Fruit fly (Drosophila melanogaster) whole organism, prepupa: ENCODE measurements around the gene ppk18.

Source experiments
- Blimp-1 ChIP-seq: fragments of 200-800 bp; sonication (Bioruptor generic); optimal IDR thresholded peaks from 3 replicates; lab custom pipeline; 2017; ENCODE audit warnings: missing biosample characterization, missing genetic modification characterization, mild to moderate bottlenecking, moderate library complexity, missing genetic modification reagents
- CG10631 ChIP-seq: fragments of 200-800 bp; sonication (Bioruptor generic); optimal IDR thresholded peaks from 2 replicates; lab custom pipeline; 2016; ENCODE audit warnings: missing biosample characterization, missing genetic modification characterization
- CG10669 ChIP-seq: fragments of 200-800 bp; sonication (Bioruptor generic); optimal IDR thresholded peaks from 3 replicates; lab custom pipeline; 2018; ENCODE audit warnings: missing biosample characterization, mild to moderate bottlenecking, missing genetic modification characterization, moderate library complexity
- CG11294 ChIP-seq: fragments of 200-800 bp; sonication (Bioruptor generic); IDR thresholded peaks from 2 replicates; pipeline ENCODE4 v1.3.6; 2022; ENCODE audit warnings: missing biosample characterization, missing genetic modification characterization
- CG11762 ChIP-seq: fragments of 200-800 bp; sonication (Bioruptor generic); optimal IDR thresholded peaks from 3 replicates; lab custom pipeline; 2016; ENCODE audit warnings: missing biosample characterization, missing genetic modification characterization; ENCODE audit not compliant: insufficient read depth
- CG11902 ChIP-seq: fragments of 200-800 bp; sonication (Bioruptor generic); optimal IDR thresholded peaks from 3 replicates; lab custom pipeline; 2016; ENCODE audit warnings: missing biosample characterization, missing genetic modification characterization
- CG15336 ChIP-seq: fragments of 200-800 bp; sonication (Bioruptor generic); IDR thresholded peaks from 2 replicates; pipeline ENCODE4 v1.3.6; 2022; ENCODE audit warnings: missing biosample characterization, missing genetic modification characterization
- CG1621 ChIP-seq: fragments of 200-800 bp; sonication (Bioruptor generic); optimal IDR thresholded peaks from 3 replicates; lab custom pipeline; 2018; ENCODE audit warnings: missing biosample characterization, mild to moderate bottlenecking, missing genetic modification characterization
- CG16779 ChIP-seq: fragments of 200-800 bp; sonication (Bioruptor generic); optimal IDR thresholded peaks from 3 replicates; lab custom pipeline; 2017; ENCODE audit warnings: missing biosample characterization, mild to moderate bottlenecking, missing genetic modification characterization
- CG3032 ChIP-seq: fragments of 200-800 bp; optimal IDR thresholded peaks from 2 replicates; lab custom pipeline; 2019; ENCODE audit warnings: missing biosample characterization, mild to moderate bottlenecking, missing genetic modification characterization, moderate library complexity
- CG31627 ChIP-seq: fragments of 200-800 bp; sonication (Bioruptor generic); optimal IDR thresholded peaks from 3 replicates; lab custom pipeline; 2016; ENCODE audit warnings: missing biosample characterization, missing genetic modification characterization
- CG32006 ChIP-seq: fragments of 200-800 bp; sonication (Bioruptor generic); optimal IDR thresholded peaks from 3 replicates; lab custom pipeline; 2017; ENCODE audit warnings: missing biosample characterization, mild to moderate bottlenecking, missing genetic modification characterization
- CG34406 ChIP-seq: fragments of 200-800 bp; sonication (Bioruptor generic); optimal IDR thresholded peaks from 3 replicates; lab custom pipeline; 2016; ENCODE audit warnings: missing biosample characterization, missing genetic modification characterization
- CG3919 ChIP-seq: fragments of 200-800 bp; sonication (Bioruptor generic); optimal IDR thresholded peaks from 3 replicates; lab custom pipeline; 2016; ENCODE audit warnings: missing biosample characterization, missing genetic modification characterization
- CG4318 ChIP-seq: fragments of 200-800 bp; sonication (Bioruptor generic); optimal IDR thresholded peaks from 3 replicates; lab custom pipeline; 2017; ENCODE audit warnings: missing biosample characterization, mild to moderate bottlenecking, missing genetic modification characterization
- CG6276 ChIP-seq: fragments of 200-800 bp; sonication (Bioruptor generic); optimal IDR thresholded peaks from 2 replicates; lab custom pipeline; 2017; ENCODE audit warnings: missing biosample characterization, mild to moderate bottlenecking, missing genetic modification characterization
- CG6792 ChIP-seq: fragments of 200-800 bp; sonication (Bioruptor generic); optimal IDR thresholded peaks from 3 replicates; lab custom pipeline; 2016; ENCODE audit warnings: missing biosample characterization, missing genetic modification characterization
- CG6808 ChIP-seq: fragments of 200-800 bp; sonication (Bioruptor generic); optimal IDR thresholded peaks from 3 replicates; lab custom pipeline; 2017; ENCODE audit warnings: missing biosample characterization, missing genetic modification characterization, mild to moderate bottlenecking, moderate library complexity, missing genetic modification reagents
- CG6854 ChIP-seq: fragments of 200-800 bp; sonication (Bioruptor generic); optimal IDR thresholded peaks from 2 replicates; lab custom pipeline; 2017; ENCODE audit warnings: missing biosample characterization, mild to moderate bottlenecking, missing genetic modification characterization
- CG7368 ChIP-seq: fragments of 200-800 bp; sonication (Bioruptor generic); optimal IDR thresholded peaks from 3 replicates; lab custom pipeline; 2016; ENCODE audit warnings: missing biosample characterization, missing genetic modification characterization
- CG8119 ChIP-seq: fragments of 200-800 bp; sonication (Bioruptor generic); IDR thresholded peaks from 3 replicates; pipeline ENCODE4 v1.3.6; 2022; ENCODE audit warnings: missing biosample characterization, missing genetic modification characterization
- CG8632 ChIP-seq: fragments of 200-800 bp; sonication (Bioruptor generic); optimal IDR thresholded peaks from 3 replicates; lab custom pipeline; 2016; ENCODE audit warnings: missing biosample characterization, missing genetic modification characterization
- CG9139 ChIP-seq: fragments of 200-800 bp; sonication (Bioruptor generic); optimal IDR thresholded peaks from 3 replicates; lab custom pipeline; 2017; ENCODE audit warnings: missing biosample characterization, mild to moderate bottlenecking, missing genetic modification characterization
- Eip75B ChIP-seq: fragments of 200-800 bp; sonication (Bioruptor generic); optimal IDR thresholded peaks from 3 replicates; lab custom pipeline; 2016; ENCODE audit warnings: missing biosample characterization, missing genetic modification characterization
- Eip78C ChIP-seq: fragments of 200-800 bp; sonication (Bioruptor generic); peaks from one replicate; lab custom pipeline; 2016; ENCODE audit warnings: missing biosample characterization, missing genetic modification characterization
- Eip93F ChIP-seq: fragments of 200-800 bp; sonication (Bioruptor generic); optimal IDR thresholded peaks from 2 replicates; lab custom pipeline; 2016; ENCODE audit warnings: missing biosample characterization, mild to moderate bottlenecking, missing genetic modification characterization
- Ets21C ChIP-seq: fragments of 200-800 bp; sonication (Bioruptor generic); optimal IDR thresholded peaks from 3 replicates; lab custom pipeline; 2016; ENCODE audit warnings: missing biosample characterization, missing genetic modification characterization
- Gug ChIP-seq: fragments of 200-800 bp; sonication (Bioruptor generic); IDR thresholded peaks from 2 replicates; pipeline ENCODE4 v1.3.6; 2022; ENCODE audit warnings: missing biosample characterization, missing genetic modification characterization
- Hr39 ChIP-seq: fragments of 200-800 bp; sonication (Bioruptor generic); optimal IDR thresholded peaks from 2 replicates; lab custom pipeline; 2016; ENCODE audit warnings: missing biosample characterization, missing genetic modification characterization
- Hr4 ChIP-seq: fragments of 200-800 bp; sonication (Bioruptor generic); optimal IDR thresholded peaks from 3 replicates; lab custom pipeline; 2016; ENCODE audit warnings: missing biosample characterization, missing genetic modification characterization
- Lpt ChIP-seq: fragments of 200-800 bp; sonication (Bioruptor generic); optimal IDR thresholded peaks from 3 replicates; lab custom pipeline; 2016; ENCODE audit warnings: missing biosample characterization, missing genetic modification characterization
- Met ChIP-seq: fragments of 200-800 bp; sonication (Bioruptor generic); optimal IDR thresholded peaks from 3 replicates; lab custom pipeline; 2016; ENCODE audit warnings: missing biosample characterization, missing genetic modification characterization
- OdsH ChIP-seq: fragments of 200-800 bp; sonication (Bioruptor generic); optimal IDR thresholded peaks from 3 replicates; lab custom pipeline; 2016; ENCODE audit warnings: missing biosample characterization, missing genetic modification characterization
- Sox14 ChIP-seq: fragments of 200-800 bp; sonication (Bioruptor generic); optimal IDR thresholded peaks from 3 replicates; lab custom pipeline; 2016; ENCODE audit warnings: missing biosample characterization, missing genetic modification characterization
- Sox15 ChIP-seq: fragments of 200-800 bp; sonication (Bioruptor generic); optimal IDR thresholded peaks from 3 replicates; lab custom pipeline; 2016; ENCODE audit warnings: missing biosample characterization, missing genetic modification characterization
- achi ChIP-seq: fragments of 200-800 bp; sonication (Bioruptor generic); optimal IDR thresholded peaks from 3 replicates; lab custom pipeline; 2016; ENCODE audit warnings: missing biosample characterization, missing genetic modification characterization
- cyc ChIP-seq: fragments of 200-800 bp; sonication (Bioruptor generic); optimal IDR thresholded peaks from 3 replicates; lab custom pipeline; 2016; ENCODE audit warnings: missing biosample characterization, missing genetic modification characterization
- dac ChIP-seq: fragments of 200-800 bp; sonication (Bioruptor generic); optimal IDR thresholded peaks from 2 replicates; lab custom pipeline; 2017; ENCODE audit warnings: missing biosample characterization, mild to moderate bottlenecking, missing genetic modification characterization
- dsx ChIP-seq: fragments of 200-800 bp; optimal IDR thresholded peaks from 3 replicates; lab custom pipeline; 2019; ENCODE audit warnings: missing biosample characterization, mild to moderate bottlenecking, missing genetic modification characterization, moderate library complexity; ENCODE audit not compliant: poor library complexity, severe bottlenecking
- eg ChIP-seq: fragments of 200-800 bp; sonication (Bioruptor generic); IDR thresholded peaks from 3 replicates; pipeline ENCODE4 v1.3.6; 2022; ENCODE audit warnings: missing biosample characterization, missing genetic modification characterization
- esn ChIP-seq: fragments of 200-800 bp; sonication (Bioruptor generic); optimal IDR thresholded peaks from 2 replicates; lab custom pipeline; 2016; ENCODE audit warnings: missing biosample characterization, mild to moderate bottlenecking, missing genetic modification characterization, moderate library complexity
- fd59A ChIP-seq: fragments of 200-800 bp; sonication (Bioruptor generic); optimal IDR thresholded peaks from 2 replicates; lab custom pipeline; 2017; ENCODE audit warnings: missing biosample characterization, mild to moderate bottlenecking, missing genetic modification characterization, missing genetic modification reagents
- fkh ChIP-seq: fragments of 200-800 bp; sonication (Bioruptor generic); optimal IDR thresholded peaks from 3 replicates; lab custom pipeline; 2017; ENCODE audit warnings: missing biosample characterization, mild to moderate bottlenecking, missing genetic modification characterization, moderate library complexity
- lz ChIP-seq: fragments of 200-800 bp; sonication (Bioruptor generic); optimal IDR thresholded peaks from 3 replicates; lab custom pipeline; 2016; ENCODE audit warnings: missing biosample characterization, missing genetic modification characterization
- net ChIP-seq: fragments of 200-800 bp; sonication (Bioruptor generic); optimal IDR thresholded peaks from 3 replicates; lab custom pipeline; 2016; ENCODE audit warnings: missing biosample characterization, missing genetic modification characterization
- pdm3 ChIP-seq: fragments of 200-800 bp; sonication (Bioruptor generic); optimal IDR thresholded peaks from 3 replicates; lab custom pipeline; 2016; ENCODE audit warnings: missing biosample characterization, missing genetic modification characterization
- salr ChIP-seq, 2 experiments: fragments of 200-800 bp; sonication (Bioruptor generic); optimal IDR thresholded peaks; 3 replicates each; lab custom pipeline; 2016 to 2018; ENCODE audit warnings: missing biosample characterization in 2 of 2, missing genetic modification characterization in 2 of 2, mild to moderate bottlenecking in 1 of 2
- spab ChIP-seq: fragments of 200-800 bp; sonication (Bioruptor generic); optimal IDR thresholded peaks from 2 replicates; lab custom pipeline; 2017; ENCODE audit warnings: missing biosample characterization, mild to moderate bottlenecking, missing genetic modification characterization, missing genetic modification reagents
- ss ChIP-seq, 2 experiments: fragments of 200-800 bp; sonication (Bioruptor generic); optimal IDR thresholded peaks; 2 replicates in 1 of 2; 3 replicates in 1 of 2; lab custom pipeline; 2017 to 2018; ENCODE audit warnings: mild to moderate bottlenecking in 2 of 2, missing biosample characterization in 2 of 2, missing genetic modification characterization in 2 of 2, moderate library complexity in 1 of 2
- svp ChIP-seq: fragments of 200-800 bp; sonication (Bioruptor generic); peaks from one replicate; lab custom pipeline; 2016; ENCODE audit warnings: missing biosample characterization, missing genetic modification characterization
- topi ChIP-seq: fragments of 200-800 bp; sonication (Bioruptor generic); optimal IDR thresholded peaks from 3 replicates; lab custom pipeline; 2016; ENCODE audit warnings: missing biosample characterization, missing genetic modification characterization
- vri ChIP-seq: fragments of 200-800 bp; sonication (Bioruptor generic); optimal IDR thresholded peaks from 3 replicates; lab custom pipeline; 2016; ENCODE audit warnings: missing biosample characterization, mild to moderate bottlenecking, missing genetic modification characterization

ppk18 gene

dm6 chr2L:9758856-9759255 lies 11.9 kb downstream of the ppk18 start:
- TF ChIP-seq Sox14 (peak; percentile 81), Sox15 (peak; percentile 26), svp (GFP tag; lab: Kevin White, UChicago) (peak; percentile 72), CG11762 (GFP tag; lab: Kevin White, UChicago) (no peak), Gug (GFP tag; lab: Robert Waterston, UW) (peak; percentile 40), CG10631 (GFP tag; lab: Kevin White, UChicago) (peak; percentile 62), CG10669 (GFP tag; lab: Kevin White, UChicago) (no peak), CG34406 (GFP tag; lab: Kevin White, UChicago) (no peak), CG1621 (peak; percentile 58), ss (GFP tag; optimal IDR thresholded peaks at IDR 0.05; lab: Kevin White, UChicago) (peak in 1 of 2 experiments; percentile 67), CG9139 (GFP tag; lab: Kevin White, UChicago) (no peak), vri (GFP tag; lab: Kevin White, UChicago) (no peak), Hr4 (GFP tag; lab: Kevin White, UChicago) (no peak), CG3919 (GFP tag; lab: Kevin White, UChicago) (no peak), lz (GFP tag; lab: Kevin White, UChicago) (peak; percentile 11), OdsH (no peak), CG8632 (GFP tag; lab: Kevin White, UChicago) (no peak), CG6792 (peak; percentile 36), eg (GFP tag; lab: Robert Waterston, UW) (peak; percentile 62; the same call in 2 of the 3 replicates), CG16779 (no peak), CG11902 (no peak), spab (GFP tag; lab: Kevin White, UChicago) (no peak), Eip75B (GFP tag; lab: Kevin White, UChicago) (no peak), Eip78C (GFP tag; lab: Kevin White, UChicago) (no peak), Met (no peak), fkh (GFP tag; lab: Kevin White, UChicago) (no peak), Lpt (GFP tag; lab: Kevin White, UChicago) (no peak), CG7368 (no peak), Eip93F (GFP tag; lab: Kevin White, UChicago) (no peak), CG3032 (tag; lab: Kevin White, UChicago) (peak; percentile 48), cyc (GFP tag; lab: Kevin White, UChicago) (peak; percentile 14), Blimp-1 (GFP tag; lab: Kevin White, UChicago) (no peak), CG15336 (peak; percentile 16; the same call in 1 of the 2 replicates), achi (GFP tag; lab: Kevin White, UChicago) (peak; percentile 34), Hr39 (GFP tag; lab: Kevin White, UChicago) (peak; percentile 48), CG11294 (GFP tag; lab: Robert Waterston, UW) (0 out of 2 replicates have a peak, but pooled peaks have one; percentile 10), topi (GFP tag; lab: Kevin White, UChicago) (peak; percentile 40), esn (GFP tag; lab: Kevin White, UChicago) (peak; percentile 66), CG4318 (GFP tag; lab: Kevin White, UChicago) (no peak), CG31627 (GFP tag; lab: Kevin White, UChicago) (peak; percentile 54), net (peak; percentile 48), dac (GFP tag; lab: Kevin White, UChicago) (no peak), CG6808 (GFP tag; lab: Kevin White, UChicago) (no peak), fd59A (no peak), Ets21C (GFP tag; lab: Kevin White, UChicago) (peak; percentile 34), CG32006 (GFP tag; lab: Kevin White, UChicago) (peak; percentile 49), CG6854 (GFP tag; lab: Kevin White, UChicago) (peak; percentile 59), CG8119 (GFP tag; lab: Robert Waterston, UW) (no peak), CG6276 (GFP tag; lab: Kevin White, UChicago) (no peak), dsx (peak; percentile 21), pdm3 (GFP tag; lab: Kevin White, UChicago) (no peak), salr (GFP tag; optimal IDR thresholded peaks at IDR 0.05; lab: Kevin White, UChicago) (no peak)
